Fruit fly (Drosophila melanogaster) S2 (cell line): Measurements from ENCODE around the gene Tet.

Experiments used
- CG8478 ChIP-seq: fragments of >200 bp; optimal IDR thresholded peaks from 2 replicates; lab custom pipeline; 2018
- CTCF ChIP-seq, 2 experiments: fragments of >200 bp; optimal IDR thresholded peaks; 2 replicates each; lab custom pipeline; 2018

DNA sequence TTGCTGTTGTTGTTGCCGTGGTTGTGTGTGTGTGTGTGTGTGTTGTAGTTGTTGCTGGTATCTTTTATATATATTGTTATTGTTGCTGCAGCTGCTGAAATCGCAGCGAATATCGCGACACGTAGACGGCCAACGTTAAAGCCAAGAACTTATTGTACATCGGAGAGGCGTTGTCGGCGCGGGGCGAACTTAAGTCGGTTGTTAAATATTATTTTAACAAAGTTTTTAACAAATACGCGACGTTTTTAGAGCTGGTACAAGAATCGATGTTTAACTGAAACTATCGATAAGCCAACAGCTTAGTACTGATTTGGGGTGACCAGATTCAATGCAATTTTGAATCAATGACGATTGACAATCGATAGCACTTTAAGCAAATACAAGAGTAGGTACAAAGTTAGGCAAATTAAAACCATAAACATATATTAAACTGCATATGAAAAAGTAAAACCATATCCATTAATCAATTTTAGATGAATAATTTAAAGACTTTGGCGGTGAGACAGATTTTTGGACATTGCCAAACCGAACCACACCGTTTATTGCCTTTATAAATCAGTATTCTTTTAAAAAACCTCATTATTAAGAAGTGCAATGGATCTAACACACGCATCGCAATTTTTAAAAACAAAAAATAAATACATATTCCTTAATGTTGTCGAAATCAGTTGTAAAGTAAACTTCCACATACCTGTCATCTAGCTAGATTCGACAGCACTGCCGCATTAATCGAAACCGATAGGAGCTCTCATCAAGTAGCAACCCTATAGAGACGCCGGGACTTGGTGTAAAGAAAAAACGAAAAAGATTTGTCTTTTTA, 112.5 kb downstream of the Tet start, which contains the start of the genes Mrtf and Non2:
- no peak for TF ChIP-seq CTCF (optimal IDR thresholded peaks at IDR 0.05; lab: Kevin White, UChicago)
- no peak for TF ChIP-seq CG8478 (lab: Kevin White, UChicago)
